Fruit fly (Drosophila melanogaster): Measurements from ENCODE around the gene Pgant8.

dm6 chr3L:15660915-15661314, 22.8 kb upstream of the Pgant8 start, which contains the start of the genes Eig71Ej and Eig71Ek:
- TF ChIP-seq fru (GFP tag; optimal IDR thresholded peaks at IDR 0.05) (no peak), N (GFP tag; optimal IDR thresholded peaks at IDR 0.05) (no peak), pan (optimal IDR thresholded peaks at IDR 0.05) (no peak)
